Worm (Caenorhabditis elegans) whole organism, L3 larva: ENCODE measurements around the gene F46C5.7.

Experiments used
- R02D3.7 ChIP-seq: fragments of 150-350 bp; optimal IDR thresholded peaks from 2 replicates; lab custom pipeline; 2014; ENCODE audit warnings: missing biosample characterization, missing genetic modification characterization
- ZK546.5 ChIP-seq: sonication (generic microtip); optimal IDR thresholded peaks from 2 replicates; lab custom pipeline; 2017; ENCODE audit warnings: missing biosample characterization, missing genetic modification characterization
- aly-2 ChIP-seq: fragments of 150-350 bp; optimal IDR thresholded peaks from 2 replicates; lab custom pipeline; 2014; ENCODE audit warnings: missing biosample characterization, missing genetic modification characterization
- ama-1 ChIP-seq: fragments of 150-350 bp; optimal IDR thresholded peaks from 2 replicates; lab custom pipeline; 2018
- ceh-28 ChIP-seq: fragments of 150-350 bp; optimal IDR thresholded peaks from 2 replicates; lab custom pipeline; 2014; ENCODE audit warnings: missing biosample characterization, missing genetic modification reagents, missing genetic modification characterization
- ceh-82 ChIP-seq: fragments of 150-350 bp; optimal IDR thresholded peaks from 2 replicates; lab custom pipeline; 2014; ENCODE audit warnings: missing biosample characterization, missing genetic modification characterization
- ceh-9 ChIP-seq: sonication (generic microtip); optimal IDR thresholded peaks from 2 replicates; lab custom pipeline; 2018; ENCODE audit warnings: missing biosample characterization, missing genetic modification characterization
- daf-12 ChIP-seq: fragments of 150-350 bp; optimal IDR thresholded peaks from 2 replicates; lab custom pipeline; 2014; ENCODE audit warnings: missing biosample characterization, missing genetic modification reagents, missing genetic modification characterization
- egl-5 ChIP-seq: fragments of 150-350 bp; optimal IDR thresholded peaks from 2 replicates; lab custom pipeline; 2017; ENCODE audit warnings: missing biosample characterization, missing genetic modification reagents, missing genetic modification characterization, inconsistent platforms
- elt-1 ChIP-seq: fragments of 150-350 bp; optimal IDR thresholded peaks from 2 replicates; lab custom pipeline; 2014; ENCODE audit warnings: missing biosample characterization, missing genetic modification characterization
- elt-2 ChIP-seq: sonication (generic microtip); optimal IDR thresholded peaks from 2 replicates; lab custom pipeline; 2016; ENCODE audit warnings: missing genetic modification reagents, mild to moderate bottlenecking, missing genetic modification characterization, missing compliant biosample characterization
- elt-3 ChIP-seq, 3 experiments: fragments of 150-350 bp in 1 of 3; sonication (generic microtip) in 2 of 3; optimal IDR thresholded peaks; 2 replicates in 2 of 3; 4 replicates in 1 of 3; lab custom pipeline; 2014 to 2017; ENCODE audit warnings: missing biosample characterization in 3 of 3, missing genetic modification characterization in 3 of 3
- fkh-10 ChIP-seq: sonication (generic microtip); optimal IDR thresholded peaks from 2 replicates; lab custom pipeline; 2017; ENCODE audit warnings: missing biosample characterization, missing genetic modification reagents, missing genetic modification characterization
- fos-1 ChIP-seq: fragments of 150-350 bp; optimal IDR thresholded peaks from 2 replicates; lab custom pipeline; 2014; ENCODE audit warnings: missing biosample characterization, missing genetic modification characterization
- hmg-11 ChIP-seq: sonication (generic microtip); optimal IDR thresholded peaks from 2 replicates; lab custom pipeline; 2016; ENCODE audit warnings: missing genetic modification characterization, missing compliant biosample characterization
- jun-1 ChIP-seq: fragments of 150-350 bp; optimal IDR thresholded peaks from 2 replicates; lab custom pipeline; 2014; ENCODE audit warnings: missing biosample characterization, missing genetic modification reagents, missing genetic modification characterization
- lin-39 ChIP-seq: fragments of 150-350 bp; optimal IDR thresholded peaks from 2 replicates; lab custom pipeline; 2018; ENCODE audit warnings: missing biosample characterization, missing genetic modification reagents, missing genetic modification characterization
- lsy-12 ChIP-seq: sonication (generic microtip); optimal IDR thresholded peaks from 2 replicates; lab custom pipeline; 2016; ENCODE audit warnings: mild to moderate bottlenecking, missing genetic modification characterization, missing compliant biosample characterization
- mdl-1 ChIP-seq: fragments of 150-350 bp; optimal IDR thresholded peaks from 2 replicates; lab custom pipeline; 2014; ENCODE audit warnings: missing biosample characterization, missing genetic modification characterization
- mml-1 ChIP-seq: fragments of 150-350 bp; sonication (generic microtip); optimal IDR thresholded peaks from 3 replicates; lab custom pipeline; 2014; ENCODE audit warnings: missing biosample characterization, missing genetic modification characterization
- nfya-1 ChIP-seq: sonication (generic microtip); optimal IDR thresholded peaks from 2 replicates; lab custom pipeline; 2017; ENCODE audit warnings: missing genetic modification characterization, mild to moderate bottlenecking, missing compliant biosample characterization, antibody characterized with exemption, moderate library complexity; ENCODE audit not compliant: insufficient read depth
- nhr-12 ChIP-seq: fragments of 150-350 bp; optimal IDR thresholded peaks from 2 replicates; lab custom pipeline; 2014; ENCODE audit warnings: missing biosample characterization, missing genetic modification characterization
- nhr-23 ChIP-seq: fragments of 150-350 bp; optimal IDR thresholded peaks from 2 replicates; lab custom pipeline; 2014; ENCODE audit warnings: missing biosample characterization, missing genetic modification reagents, missing genetic modification characterization
- nhr-237 ChIP-seq: fragments of 150-350 bp; optimal IDR thresholded peaks from 2 replicates; lab custom pipeline; 2014; ENCODE audit warnings: missing biosample characterization, missing genetic modification characterization
- nhr-25 ChIP-seq: sonication (generic microtip); optimal IDR thresholded peaks from 2 replicates; lab custom pipeline; 2017; ENCODE audit warnings: missing biosample characterization, missing genetic modification characterization
- nhr-43 ChIP-seq: sonication (generic microtip); optimal IDR thresholded peaks from 2 replicates; lab custom pipeline; 2016; ENCODE audit warnings: mild to moderate bottlenecking, missing genetic modification characterization, missing compliant biosample characterization; ENCODE audit not compliant: poor library complexity, severe bottlenecking
- nhr-67 ChIP-seq: fragments of 150-350 bp; optimal IDR thresholded peaks from 2 replicates; lab custom pipeline; 2014; ENCODE audit warnings: missing biosample characterization, missing genetic modification characterization
- nhr-76 ChIP-seq: fragments of 150-350 bp; sonication (generic microtip); optimal IDR thresholded peaks from 5 replicates; lab custom pipeline; 2014; ENCODE audit warnings: missing biosample characterization, missing genetic modification characterization
- nhr-77 ChIP-seq: fragments of 150-350 bp; optimal IDR thresholded peaks from 2 replicates; lab custom pipeline; 2014; ENCODE audit warnings: missing biosample characterization, missing genetic modification characterization
- pha-4 ChIP-seq: fragments of 150-350 bp; optimal IDR thresholded peaks from 2 replicates; lab custom pipeline; 2014; ENCODE audit warnings: missing biosample characterization, missing genetic modification reagents, missing genetic modification characterization
- skn-1 ChIP-seq: fragments of 150-350 bp; optimal IDR thresholded peaks from 2 replicates; lab custom pipeline; 2014; ENCODE audit warnings: missing biosample characterization, missing genetic modification characterization
- tbx-2 ChIP-seq: sonication (generic microtip); optimal IDR thresholded peaks from 2 replicates; lab custom pipeline; 2016; ENCODE audit warnings: mild to moderate bottlenecking, missing genetic modification characterization, missing compliant biosample characterization
- zag-1 ChIP-seq: fragments of 150-350 bp; optimal IDR thresholded peaks from 2 replicates; lab custom pipeline; 2014; ENCODE audit warnings: missing biosample characterization, missing genetic modification characterization
- ztf-4 ChIP-seq: fragments of 150-350 bp; optimal IDR thresholded peaks from 2 replicates; lab custom pipeline; 2014; ENCODE audit warnings: missing biosample characterization, missing genetic modification characterization

F46C5.7 gene

ce11 chrII:8839025-8839424 is at the start of gene F46C5.7:
Gene F46C5.7, plus strand, starts transcription at chrII:8839325.
- TF ChIP-seq R02D3.7 (tag; lab: Kevin White, UChicago), result no peak

- TF ChIP-seq nhr-77 (tag; lab: Kevin White, UChicago) (peak; percentile 17), skn-1 (no peak), tbx-2 (peak; percentile 52), pha-4 (tag; lab: Kevin White, UChicago) (peak; percentile 30), nhr-23 (tag; lab: Kevin White, UChicago) (peak; percentile 17), ceh-28 (tag; lab: Kevin White, UChicago) (no peak), nfya-1 (tag; lab: Kevin White, UChicago) (no peak), zag-1 (tag; lab: Kevin White, UChicago) (no peak), elt-1 (peak; percentile 2), mdl-1 (tag; lab: Kevin White, UChicago) (no peak), jun-1 (tag; lab: Kevin White, UChicago) (no peak), ztf-4 (tag; lab: Kevin White, UChicago) (peak; percentile 71), ceh-9 (no peak), ama-1 (lab: Kevin White, UChicago) (peak; percentile 94), fkh-10 (GFP tag; lab: Kevin White, UChicago) (no peak), nhr-25 (peak; percentile 58), daf-12 (tag; lab: Kevin White, UChicago) (no peak), elt-2 (tag; lab: Kevin White, UChicago) (peak; percentile 48), fos-1 (no peak), lsy-12 (tag; lab: Kevin White, UChicago) (peak; percentile 70), nhr-43 (tag; lab: Kevin White, UChicago) (peak; percentile 87)
Measured at ce11 chrII:8789828-8790558, 49.1 kb upstream of the F46C5.7 start, which contains the start of gene F07H5.13. Gene F07H5.13, plus strand, starts transcription at chrII:8790557.

- TF ChIP-seq fkh-10 (GFP tag; lab: Kevin White, UChicago) (no peak), nfya-1 (tag; lab: Kevin White, UChicago) (no peak), nhr-67 (no peak), elt-3 (tag; optimal IDR thresholded peaks at IDR 0.05; lab: Kevin White, UChicago) (no peak), fos-1 (no peak)
Measured at ce11 chrII:8792640-8793039, 46.5 kb upstream of the F46C5.7 start, which contains the start of gene idpa-2. Gene idpa-2, minus strand, starts transcription at chrII:8792740.

- TF ChIP-seq tbx-2 (no peak), lin-39 (tag; lab: Kevin White, UChicago) (no peak), nhr-12 (tag; lab: Kevin White, UChicago) (no peak), mml-1 (no peak), mdl-1 (tag; lab: Kevin White, UChicago) (no peak), nfya-1 (tag; lab: Kevin White, UChicago) (no peak), nhr-77 (tag; lab: Kevin White, UChicago) (no peak), nhr-67 (no peak), aly-2 (tag; lab: Kevin White, UChicago) (no peak)
Measured at ce11 chrII:8794072-8794471, 45.1 kb upstream of the F46C5.7 start, which contains the start of gene F07H5.7. Gene F07H5.7, minus strand, starts transcription at chrII:8794172.

- TF ChIP-seq nhr-23 (tag; lab: Kevin White, UChicago) (no peak), ceh-82 (no peak), zag-1 (tag; lab: Kevin White, UChicago) (no peak), ZK546.5 (tag; lab: Kevin White, UChicago) (no peak), nhr-43 (tag; lab: Kevin White, UChicago) (no peak), nfya-1 (tag; lab: Kevin White, UChicago) (no peak), aly-2 (tag; lab: Kevin White, UChicago) (no peak), daf-12 (tag; lab: Kevin White, UChicago) (no peak), nhr-76 (tag; lab: Kevin White, UChicago) (no peak), lin-39 (tag; lab: Kevin White, UChicago) (no peak), hmg-11 (tag; lab: Kevin White, UChicago) (no peak), mml-1 (no peak), jun-1 (tag; lab: Kevin White, UChicago) (no peak), R02D3.7 (tag; lab: Kevin White, UChicago) (no peak), lsy-12 (tag; lab: Kevin White, UChicago) (no peak), nhr-237 (tag; lab: Kevin White, UChicago) (no peak), nhr-25 (no peak), egl-5 (no peak), elt-1 (no peak)
Measured at ce11 chrII:8795227-8795626, 43.9 kb upstream of the F46C5.7 start.
